Fruit fly (Drosophila melanogaster) whole organism, embryonic: ENCODE results near the gene CG13455.
A peak's percentile ranks its signal among the peaks of the same experiment; 100 is the strongest.

Experiments used
- Abd-B ChIP-seq: fragments of 200-800 bp; sonication (Bioruptor generic); optimal IDR thresholded peaks from 2 replicates; lab custom pipeline; 2018; ENCODE audit warnings: missing biosample characterization, mild to moderate bottlenecking, missing genetic modification characterization, moderate library complexity
- CG11456 ChIP-seq: fragments of 200-800 bp; sonication (Bioruptor generic); IDR thresholded peaks from 3 replicates; pipeline ENCODE4 v1.3.6; 2022; ENCODE audit warnings: missing biosample characterization, missing genetic modification characterization
- CG1233 ChIP-seq: fragments of 200-800 bp; sonication (Bioruptor generic); optimal IDR thresholded peaks from 4 replicates; lab custom pipeline; 2018; ENCODE audit warnings: missing biosample characterization, mild to moderate bottlenecking, missing genetic modification characterization
- CG13123 ChIP-seq: fragments of 200-800 bp; sonication (Bioruptor generic); optimal IDR thresholded peaks from 2 replicates; lab custom pipeline; 2016; ENCODE audit warnings: missing biosample characterization, missing genetic modification characterization
- CG1603 ChIP-seq: fragments of 200-800 bp; sonication (Bioruptor generic); optimal IDR thresholded peaks from 2 replicates; lab custom pipeline; 2019; ENCODE audit warnings: missing biosample characterization, mild to moderate bottlenecking, missing genetic modification characterization, moderate library complexity
- CG1647 ChIP-seq: fragments of 200-800 bp; sonication (Bioruptor generic); optimal IDR thresholded peaks from 3 replicates; lab custom pipeline; 2016; ENCODE audit warnings: missing biosample characterization, missing genetic modification characterization
- CG17361 ChIP-seq: fragments of 200-800 bp; sonication (Bioruptor generic); IDR thresholded peaks from 3 replicates; pipeline ENCODE4 v1.3.6; 2022; ENCODE audit warnings: missing biosample characterization, missing genetic modification characterization
- CG18764 ChIP-seq: fragments of 200-800 bp; sonication (Bioruptor generic); optimal IDR thresholded peaks from 3 replicates; lab custom pipeline; 2016; ENCODE audit warnings: missing biosample characterization, missing genetic modification characterization
- CG2120 ChIP-seq: fragments of 200-800 bp; sonication (Bioruptor generic); optimal IDR thresholded peaks from 3 replicates; lab custom pipeline; 2016; ENCODE audit warnings: missing biosample characterization, missing genetic modification characterization
- CG2199 ChIP-seq: fragments of 200-800 bp; sonication (Bioruptor generic); IDR thresholded peaks from 3 replicates; pipeline ENCODE4 v1.3.6; 2022; ENCODE audit warnings: missing biosample characterization, missing genetic modification characterization
- CG3065 ChIP-seq: fragments of 200-800 bp; sonication (Bioruptor generic); optimal IDR thresholded peaks from 2 replicates; lab custom pipeline; 2016; ENCODE audit warnings: missing biosample characterization, missing genetic modification characterization
- CG32772 ChIP-seq: fragments of 200-800 bp; sonication (Bioruptor generic); IDR thresholded peaks from 2 replicates; pipeline ENCODE4 v1.3.6; 2022; ENCODE audit warnings: missing biosample characterization, missing genetic modification characterization
- CG33213 ChIP-seq: fragments of 200-800 bp; sonication (Bioruptor generic); optimal IDR thresholded peaks from 3 replicates; lab custom pipeline; 2016; ENCODE audit warnings: missing biosample characterization, missing genetic modification characterization
- CG6683 ChIP-seq: fragments of 200-800 bp; sonication (Bioruptor generic); optimal IDR thresholded peaks from 2 replicates; lab custom pipeline; 2017; ENCODE audit warnings: missing biosample characterization, mild to moderate bottlenecking, missing genetic modification characterization, missing genetic modification reagents
- CG6813 ChIP-seq: fragments of 200-800 bp; sonication (Bioruptor generic); optimal IDR thresholded peaks from 2 replicates; lab custom pipeline; 2017; ENCODE audit warnings: missing biosample characterization, missing genetic modification characterization, mild to moderate bottlenecking, moderate library complexity, missing genetic modification reagents
- CG6854 ChIP-seq: fragments of 200-800 bp; sonication (Bioruptor generic); optimal IDR thresholded peaks from 3 replicates; lab custom pipeline; 2017; ENCODE audit warnings: missing biosample characterization, mild to moderate bottlenecking, missing genetic modification characterization
- CG7271 ChIP-seq: fragments of 200-800 bp; sonication (Bioruptor generic); optimal IDR thresholded peaks from 2 replicates; lab custom pipeline; 2018; ENCODE audit warnings: missing biosample characterization, mild to moderate bottlenecking, missing genetic modification characterization, moderate library complexity
- CG8089 ChIP-seq: fragments of 200-800 bp; sonication (Bioruptor generic); optimal IDR thresholded peaks from 3 replicates; lab custom pipeline; 2016; ENCODE audit warnings: missing biosample characterization, missing genetic modification characterization
- CG9876 ChIP-seq: fragments of 200-800 bp; sonication (Bioruptor generic); optimal IDR thresholded peaks from 2 replicates; lab custom pipeline; 2016; ENCODE audit warnings: missing biosample characterization, missing genetic modification characterization
- Chrac-16 ChIP-seq: fragments of 200-800 bp; sonication (Bioruptor generic); optimal IDR thresholded peaks from 3 replicates; lab custom pipeline; 2016; ENCODE audit warnings: missing biosample characterization, missing genetic modification characterization
- Dref ChIP-seq: fragments of 200-800 bp; sonication (Bioruptor generic); IDR thresholded peaks from 2 replicates; pipeline ENCODE4 v1.3.6; 2022; ENCODE audit warnings: missing biosample characterization, missing genetic modification characterization
- E2f1 ChIP-seq: fragments of 200-800 bp; sonication (Bioruptor generic); IDR thresholded peaks from 2 replicates; pipeline ENCODE4 v1.3.6; 2022; ENCODE audit warnings: missing biosample characterization, missing genetic modification characterization
- E2f2 ChIP-seq: fragments of 200-800 bp; sonication (Bioruptor generic); IDR thresholded peaks from 2 replicates; pipeline ENCODE4 v1.3.6; 2022; ENCODE audit warnings: missing biosample characterization, missing genetic modification characterization
- GATAe ChIP-seq: fragments of 200-800 bp; sonication (Bioruptor generic); conservative IDR thresholded peaks from 2 replicates; pipeline ENCODE4 v1.3.6; 2022; ENCODE audit warnings: missing biosample characterization, missing genetic modification characterization
- Hmr ChIP-seq: fragments of 200-800 bp; sonication (Bioruptor generic); optimal IDR thresholded peaks from 3 replicates; lab custom pipeline; 2017; ENCODE audit warnings: mild to moderate bottlenecking, missing biosample characterization, missing genetic modification reagents, missing genetic modification characterization
- MESR4 ChIP-seq: fragments of 200-800 bp; sonication (Bioruptor generic); optimal IDR thresholded peaks from 2 replicates; lab custom pipeline; 2018; ENCODE audit warnings: missing biosample characterization, mild to moderate bottlenecking, missing genetic modification characterization, moderate library complexity
- Meics ChIP-seq: fragments of 200-800 bp; sonication (Bioruptor generic); optimal IDR thresholded peaks from 2 replicates; lab custom pipeline; 2017; ENCODE audit warnings: missing biosample characterization, mild to moderate bottlenecking, missing genetic modification characterization
- Scr ChIP-seq: fragments of 200-800 bp; sonication (Bioruptor generic); IDR thresholded peaks from 2 replicates; pipeline ENCODE4 v1.3.6; 2022; ENCODE audit warnings: missing biosample characterization, missing genetic modification characterization; ENCODE audit not compliant: partially characterized antibody
- Ssrp ChIP-seq: fragments of 200-800 bp; sonication (Bioruptor generic); optimal IDR thresholded peaks from 2 replicates; lab custom pipeline; 2018; ENCODE audit warnings: missing biosample characterization, mild to moderate bottlenecking, missing genetic modification characterization, moderate library complexity
- Trl ChIP-seq, 3 experiments: fragments of >200 bp in 2 of 3; fragments of 200-800 bp in 1 of 3; sonication (Bioruptor generic) in 1 of 3; optimal IDR thresholded peaks; 2 replicates in 1 of 3; 3 replicates in 2 of 3; lab custom pipeline; 2016 to 2017; ENCODE audit warnings: missing biosample characterization in 1 of 3, missing genetic modification characterization in 1 of 3
- Vsx1 ChIP-seq: fragments of 200-800 bp; sonication (Bioruptor generic); optimal IDR thresholded peaks from 2 replicates; lab custom pipeline; 2017; ENCODE audit warnings: missing biosample characterization, mild to moderate bottlenecking, missing genetic modification characterization, missing genetic modification reagents
- ci ChIP-seq: fragments of 200-800 bp; sonication (Bioruptor generic); IDR thresholded peaks from 3 replicates; pipeline ENCODE4 v1.3.6; 2022; ENCODE audit warnings: missing biosample characterization, missing genetic modification characterization
- croc ChIP-seq: fragments of 200-800 bp; sonication (Bioruptor generic); conservative IDR thresholded peaks from 3 replicates; pipeline ENCODE4 v1.3.6; 2022; ENCODE audit warnings: missing biosample characterization, missing genetic modification characterization
- fd102C ChIP-seq: fragments of 200-800 bp; sonication (Bioruptor generic); optimal IDR thresholded peaks from 2 replicates; lab custom pipeline; 2018; ENCODE audit warnings: missing biosample characterization, mild to moderate bottlenecking, missing genetic modification characterization, moderate library complexity
- hbn ChIP-seq: fragments of 200-800 bp; sonication (Bioruptor generic); IDR thresholded peaks from 2 replicates; pipeline ENCODE4 v1.3.6; 2022; ENCODE audit warnings: missing biosample characterization, missing genetic modification characterization; ENCODE audit not compliant: partially characterized antibody
- jumu ChIP-seq: fragments of 200-800 bp; sonication (Bioruptor generic); optimal IDR thresholded peaks from 3 replicates; lab custom pipeline; 2016; ENCODE audit warnings: missing biosample characterization, missing genetic modification characterization
- lilli ChIP-seq: fragments of 200-800 bp; sonication (Bioruptor generic); optimal IDR thresholded peaks from 3 replicates; lab custom pipeline; 2016; ENCODE audit warnings: missing biosample characterization, missing genetic modification characterization
- nau ChIP-seq: fragments of 200-800 bp; sonication (Bioruptor generic); optimal IDR thresholded peaks from 3 replicates; lab custom pipeline; 2017; ENCODE audit warnings: missing biosample characterization, mild to moderate bottlenecking, missing genetic modification characterization, missing genetic modification reagents
- pb ChIP-seq: fragments of 200-800 bp; sonication (Bioruptor generic); optimal IDR thresholded peaks from 3 replicates; lab custom pipeline; 2016; ENCODE audit warnings: missing biosample characterization, missing genetic modification characterization
- sima ChIP-seq: fragments of 200-800 bp; sonication (Bioruptor generic); optimal IDR thresholded peaks from 2 replicates; lab custom pipeline; 2016; ENCODE audit warnings: missing biosample characterization, missing genetic modification characterization
- sob ChIP-seq: fragments of 200-800 bp; sonication (Bioruptor generic); IDR thresholded peaks from 2 replicates; pipeline ENCODE4 v1.3.6; 2022; ENCODE audit warnings: missing biosample characterization, missing genetic modification characterization
- stc ChIP-seq: fragments of 200-800 bp; sonication (Bioruptor generic); IDR thresholded peaks from 2 replicates; pipeline ENCODE4 v1.3.6; 2022; ENCODE audit warnings: missing biosample characterization, missing genetic modification characterization
- trem ChIP-seq: fragments of 200-800 bp; optimal IDR thresholded peaks from 3 replicates; lab custom pipeline; 2019; ENCODE audit warnings: missing biosample characterization, mild to moderate bottlenecking, missing genetic modification characterization, moderate library complexity

The CG13455 gene

dm6 chr3L:15535228-15535598 lies 38.8 kb downstream of the CG13455 start, which contains the start of gene CrebA (continued):
- no peak for TF ChIP-seq CG13123 (GFP tag; lab: Kevin White, UChicago)
- TF ChIP-seq CG1647 = no peak
- TF ChIP-seq Abd-B = no peak
- TF ChIP-seq CG2199 (GFP tag; lab: Robert Waterston, UW) = peak; percentile 93
- TF ChIP-seq CG33213 (GFP tag; lab: Kevin White, UChicago) = no peak
- peak; percentile 34; the same call in 1 of the 2 replicates for TF ChIP-seq stc (GFP tag; lab: Robert Waterston, UW)
- TF ChIP-seq CG3065 (GFP tag; lab: Kevin White, UChicago) = no peak
- TF ChIP-seq Dref (GFP tag; lab: Robert Waterston, UW) = no peak
- TF ChIP-seq CG18764 = no peak
- no peak for TF ChIP-seq sob (GFP tag; lab: Robert Waterston, UW)
- TF ChIP-seq Chrac-16 (GFP tag; lab: Kevin White, UChicago) = no peak
- TF ChIP-seq CG8089 = no peak
- TF ChIP-seq trem (tag; lab: Kevin White, UChicago) = no peak
- 0 out of 2 replicates have a peak, but pooled peaks have one; percentile 20 for TF ChIP-seq hbn
- TF ChIP-seq MESR4 (GFP tag; lab: Kevin White, UChicago) = no peak
- no peak for TF ChIP-seq Ssrp
- no peak for TF ChIP-seq E2f2 (GFP tag; lab: Robert Waterston, UW)
- peak; percentile 36; the same call in 1 of the 3 replicates for TF ChIP-seq ci (GFP tag; lab: Robert Waterston, UW)
- TF ChIP-seq Meics = no peak
- TF ChIP-seq CG6854 (GFP tag; lab: Kevin White, UChicago) = no peak
- no peak for TF ChIP-seq croc (GFP tag; lab: Robert Waterston, UW)
- no peak for TF ChIP-seq CG1233 (GFP tag; lab: Kevin White, UChicago)
- no peak for TF ChIP-seq Hmr (GFP tag; lab: Kevin White, UChicago)
- no peak for TF ChIP-seq fd102C (GFP tag; lab: Kevin White, UChicago)
- no peak for TF ChIP-seq CG9876 (GFP tag; lab: Kevin White, UChicago)
- no peak for TF ChIP-seq CG2120 (GFP tag; lab: Kevin White, UChicago)
- no peak for TF ChIP-seq CG7271 (tag; lab: Kevin White, UChicago)
- no peak for TF ChIP-seq CG6813
- no peak for TF ChIP-seq jumu (GFP tag; lab: Kevin White, UChicago)
- TF ChIP-seq pb (GFP tag; lab: Kevin White, UChicago) = no peak
- no peak for TF ChIP-seq CG11456
- peak; percentile 94 to 95 for TF ChIP-seq Trl (optimal IDR thresholded peaks at IDR 0.05; lab: Kevin White, UChicago)
- no peak for TF ChIP-seq Trl (GFP tag; optimal IDR thresholded peaks at IDR 0.05; lab: Kevin White, UChicago)
- TF ChIP-seq CG17361 (GFP tag; lab: Robert Waterston, UW) = no peak; the same call in 1 of the 3 replicates
- TF ChIP-seq GATAe (GFP tag; lab: Robert Waterston, UW) = no peak
- no peak for TF ChIP-seq CG32772 (GFP tag; lab: Robert Waterston, UW)
- no peak for TF ChIP-seq lilli
- TF ChIP-seq E2f1 (GFP tag; lab: Robert Waterston, UW) = no peak; the same call in 1 of the 2 replicates
- no peak for TF ChIP-seq sima
- TF ChIP-seq Vsx1 = no peak
- TF ChIP-seq Scr = peak; percentile 21; the same call in 1 of the 2 replicates
- TF ChIP-seq CG6683 (GFP tag; lab: Kevin White, UChicago) = no peak
- no peak for TF ChIP-seq nau
- no peak for TF ChIP-seq CG1603 (tag; lab: Kevin White, UChicago)
- TF ChIP-seq, all 482 proteins: peak for 27
